Fruit fly (Drosophila melanogaster): Measurements from ENCODE around the gene CG32462.
A peak's percentile ranks its signal among the peaks of the same experiment; 100 is the strongest.

- peak; percentile 86 for TF ChIP-seq CG34367 (tag; optimal IDR thresholded peaks at IDR 0.05)
- TF ChIP-seq rn (GFP tag; IDR thresholded peaks at IDR 0.05): no peak
- TF ChIP-seq CG12605 (GFP tag; IDR thresholded peaks at IDR 0.05): peak; percentile 77
- TF ChIP-seq CG9948 (tag; optimal IDR thresholded peaks at IDR 0.05): peak; percentile 75
Measured at dm6 chr3L:22851172-22852128, 1.9 kb downstream of the CG32462 start.

Data from whole organism, pupa.